Worm (Caenorhabditis elegans): ENCODE measurements around the gene scpl-4.

- TF ChIP-seq pros-1 (tag; optimal IDR thresholded peaks at IDR 0.05) (no peak), elt-2 (tag; optimal IDR thresholded peaks at IDR 0.05) (no peak), pha-4 (tag; optimal IDR thresholded peaks at IDR 0.05) (no peak), sdc-2 (tag; optimal IDR thresholded peaks at IDR 0.05) (no peak), fkh-10 (GFP tag; optimal IDR thresholded peaks at IDR 0.05) (no peak), fax-1 (tag; optimal IDR thresholded peaks at IDR 0.05) (no peak), hlh-15 (tag; optimal IDR thresholded peaks at IDR 0.05) (no peak), ceh-19 (GFP tag; optimal IDR thresholded peaks at IDR 0.05) (no peak), nhr-11 (tag; optimal IDR thresholded peaks at IDR 0.05) (no peak), pqm-1 (tag; optimal IDR thresholded peaks at IDR 0.05) (no peak), hlh-13 (GFP tag; optimal IDR thresholded peaks at IDR 0.05) (no peak), dve-1 (tag; optimal IDR thresholded peaks at IDR 0.05) (no peak)
Measured at ce11 chrV:10648146-10648545, 49.2 kb downstream of the scpl-4 start, which contains the start of gene aqp-6.

All from whole organism, late embryonic.